Fruit fly (Drosophila melanogaster): ENCODE data around the gene zyd.

The zyd gene

dm6 chrX:23022598-23022997, at the start of gene zyd:
Gene zyd, plus strand, starts transcription at chrX:23022898.
- TF ChIP-seq pan (optimal IDR thresholded peaks at IDR 0.05) (no peak), CG8478 (optimal IDR thresholded peaks at IDR 0.05) (no peak), psq (optimal IDR thresholded peaks at IDR 0.05) (no peak), usp (GFP tag; optimal IDR thresholded peaks at IDR 0.05) (no peak), EcR (GFP tag; optimal IDR thresholded peaks at IDR 0.05) (no peak), Dll (optimal IDR thresholded peaks at IDR 0.05) (no peak)

- TF ChIP-seq psq (optimal IDR thresholded peaks at IDR 0.05) = no peak
- no peak for TF ChIP-seq Dll (optimal IDR thresholded peaks at IDR 0.05)
- TF ChIP-seq EcR (GFP tag; optimal IDR thresholded peaks at IDR 0.05) = no peak
- no peak for TF ChIP-seq pan (optimal IDR thresholded peaks at IDR 0.05)
- TF ChIP-seq usp (GFP tag; optimal IDR thresholded peaks at IDR 0.05) = no peak
- no peak for TF ChIP-seq CG8478 (optimal IDR thresholded peaks at IDR 0.05)
Observed at dm6 chrX:22981508-22981907, 41.2 kb upstream of the zyd start.

- TF ChIP-seq pan (optimal IDR thresholded peaks at IDR 0.05) = no peak
- no peak for TF ChIP-seq psq (optimal IDR thresholded peaks at IDR 0.05)
Observed at dm6 chrX:23004598-23005469, 17.9 kb upstream of the zyd start, which contains the start of the genes stnA and stnB. Gene stnA, minus strand, starts transcription at chrX:23004648. Gene stnB, minus strand, starts transcription at chrX:23004648.

- no peak for TF ChIP-seq usp (GFP tag; optimal IDR thresholded peaks at IDR 0.05)
- TF ChIP-seq Dll (optimal IDR thresholded peaks at IDR 0.05) = no peak
- no peak for TF ChIP-seq psq (optimal IDR thresholded peaks at IDR 0.05)
- no peak for TF ChIP-seq CG8478 (optimal IDR thresholded peaks at IDR 0.05)
- TF ChIP-seq pan (optimal IDR thresholded peaks at IDR 0.05) = no peak
- TF ChIP-seq EcR (GFP tag; optimal IDR thresholded peaks at IDR 0.05) = no peak
Observed at dm6 chrX:23006925-23007324, 15.8 kb upstream of the zyd start.

dm6 chrX:23007399-23007798, 15.3 kb upstream of the zyd start:
- no peak for TF ChIP-seq CG8478 (optimal IDR thresholded peaks at IDR 0.05)
- TF ChIP-seq EcR (GFP tag; optimal IDR thresholded peaks at IDR 0.05) = no peak
- TF ChIP-seq psq (optimal IDR thresholded peaks at IDR 0.05) = no peak
- TF ChIP-seq usp (GFP tag; optimal IDR thresholded peaks at IDR 0.05) = no peak
- TF ChIP-seq pan (optimal IDR thresholded peaks at IDR 0.05) = no peak
- TF ChIP-seq Dll (optimal IDR thresholded peaks at IDR 0.05) = no peak

- no peak for TF ChIP-seq EcR (GFP tag; optimal IDR thresholded peaks at IDR 0.05)
- no peak for TF ChIP-seq CG8478 (optimal IDR thresholded peaks at IDR 0.05)
- TF ChIP-seq pan (optimal IDR thresholded peaks at IDR 0.05) = no peak
- no peak for TF ChIP-seq usp (GFP tag; optimal IDR thresholded peaks at IDR 0.05)
- TF ChIP-seq Dll (optimal IDR thresholded peaks at IDR 0.05) = no peak
- TF ChIP-seq psq (optimal IDR thresholded peaks at IDR 0.05) = no peak
Observed at dm6 chrX:23010651-23011050, 12.0 kb upstream of the zyd start.

dm6 chrX:23011203-23011602, 11.5 kb upstream of the zyd start, which contains the start of gene FucTC:
Gene FucTC, minus strand, starts transcription at chrX:23011303.
- no peak for TF ChIP-seq psq (optimal IDR thresholded peaks at IDR 0.05)
- no peak for TF ChIP-seq Dll (optimal IDR thresholded peaks at IDR 0.05)
- TF ChIP-seq EcR (GFP tag; optimal IDR thresholded peaks at IDR 0.05) = no peak
- TF ChIP-seq pan (optimal IDR thresholded peaks at IDR 0.05) = no peak
- TF ChIP-seq CG8478 (optimal IDR thresholded peaks at IDR 0.05) = no peak
- no peak for TF ChIP-seq usp (GFP tag; optimal IDR thresholded peaks at IDR 0.05)

dm6 chrX:23011859-23012258, 10.8 kb upstream of the zyd start:
- no peak for TF ChIP-seq EcR (GFP tag; optimal IDR thresholded peaks at IDR 0.05)
- no peak for TF ChIP-seq usp (GFP tag; optimal IDR thresholded peaks at IDR 0.05)

- no peak for TF ChIP-seq Dll (optimal IDR thresholded peaks at IDR 0.05)
- no peak for TF ChIP-seq usp (GFP tag; optimal IDR thresholded peaks at IDR 0.05)
- no peak for TF ChIP-seq psq (optimal IDR thresholded peaks at IDR 0.05)
- no peak for TF ChIP-seq pan (optimal IDR thresholded peaks at IDR 0.05)
- TF ChIP-seq CG8478 (optimal IDR thresholded peaks at IDR 0.05) = no peak
- no peak for TF ChIP-seq EcR (GFP tag; optimal IDR thresholded peaks at IDR 0.05)
Observed at dm6 chrX:23013208-23013607, 9.5 kb upstream of the zyd start, which contains the start of the genes Rab21 and Coa7. Gene Rab21, minus strand, starts transcription at chrX:23013409. Gene Coa7, plus strand, starts transcription at chrX:23013495.

dm6 chrX:23035766-23036165, 13.1 kb downstream of the zyd start, which contains the start of gene CG12061:
Gene CG12061, plus strand, starts transcription at chrX:23036066.
- TF ChIP-seq CG8478 (optimal IDR thresholded peaks at IDR 0.05) = no peak
- TF ChIP-seq psq (optimal IDR thresholded peaks at IDR 0.05) = no peak
- no peak for TF ChIP-seq EcR (GFP tag; optimal IDR thresholded peaks at IDR 0.05)
- TF ChIP-seq usp (GFP tag; optimal IDR thresholded peaks at IDR 0.05) = no peak
- TF ChIP-seq Dll (optimal IDR thresholded peaks at IDR 0.05) = no peak
- TF ChIP-seq pan (optimal IDR thresholded peaks at IDR 0.05) = no peak

- no peak for TF ChIP-seq EcR (GFP tag; optimal IDR thresholded peaks at IDR 0.05)
- TF ChIP-seq psq (optimal IDR thresholded peaks at IDR 0.05) = no peak
- no peak for TF ChIP-seq pan (optimal IDR thresholded peaks at IDR 0.05)
- no peak for TF ChIP-seq CG8478 (optimal IDR thresholded peaks at IDR 0.05)
- TF ChIP-seq Dll (optimal IDR thresholded peaks at IDR 0.05) = no peak
- TF ChIP-seq usp (GFP tag; optimal IDR thresholded peaks at IDR 0.05) = no peak
Observed at dm6 chrX:23067521-23068459, 45.1 kb downstream of the zyd start, which contains the start of gene CG17167. Gene CG17167, plus strand, starts transcription at chrX:23068301.
